Worm (Caenorhabditis elegans) whole organism, L1 larva: ENCODE measurements around the gene lem-4.

Experiments used
- blmp-1 ChIP-seq: fragments of 150-350 bp; optimal IDR thresholded peaks from 2 replicates; lab custom pipeline; 2014; ENCODE audit warnings: missing biosample characterization, missing genetic modification characterization
- ceh-90 ChIP-seq: sonication (generic microtip); optimal IDR thresholded peaks from 2 replicates; lab custom pipeline; 2016; ENCODE audit warnings: missing genetic modification characterization, missing compliant biosample characterization
- fos-1 ChIP-seq: fragments of 150-350 bp; optimal IDR thresholded peaks from 2 replicates; lab custom pipeline; 2014; ENCODE audit warnings: missing biosample characterization, missing genetic modification characterization
- lsy-2 ChIP-seq, 2 experiments: fragments of 150-350 bp; optimal IDR thresholded peaks; 2 replicates each; lab custom pipeline; 2014; ENCODE audit warnings: missing biosample characterization in 2 of 2, missing genetic modification characterization in 2 of 2
- nhr-237 ChIP-seq: fragments of 150-350 bp; optimal IDR thresholded peaks from 2 replicates; lab custom pipeline; 2014; ENCODE audit warnings: missing biosample characterization, missing genetic modification characterization
- nhr-28 ChIP-seq: fragments of 150-350 bp; optimal IDR thresholded peaks from 2 replicates; lab custom pipeline; 2014; ENCODE audit warnings: missing biosample characterization, missing genetic modification characterization
- nhr-77 ChIP-seq: fragments of 150-350 bp; optimal IDR thresholded peaks from 2 replicates; lab custom pipeline; 2014; ENCODE audit warnings: missing biosample characterization, missing genetic modification characterization
- unc-86 ChIP-seq: sonication (generic microtip); optimal IDR thresholded peaks from 2 replicates; lab custom pipeline; 2016; ENCODE audit warnings: missing genetic modification characterization, missing compliant biosample characterization

DNA sequence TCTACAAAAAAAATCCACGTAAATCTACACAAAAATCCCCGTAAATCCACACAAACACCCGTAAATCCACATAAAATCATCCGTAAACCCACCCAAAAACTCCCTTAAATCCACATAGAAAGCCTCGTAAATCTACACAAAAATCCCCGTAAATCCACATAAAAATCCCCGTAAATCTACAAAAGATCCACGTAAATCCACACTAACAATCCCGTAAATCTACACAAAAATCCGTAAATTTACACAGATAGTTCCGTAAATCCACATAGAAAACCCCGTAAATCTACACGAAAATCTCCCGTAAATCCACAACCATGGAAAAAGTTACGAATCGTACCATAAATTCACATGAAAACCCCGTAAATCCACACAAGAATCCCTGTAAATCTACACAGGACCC, 24.1 kb upstream of the lem-4 start:
- TF ChIP-seq nhr-77 (tag; lab: Kevin White, UChicago) (no peak), blmp-1 (tag; lab: Kevin White, UChicago) (no peak), nhr-237 (no peak), lsy-2 (tag; optimal IDR thresholded peaks at IDR 0.05; lab: Kevin White, UChicago) (no peak), unc-86 (no peak), fos-1 (tag; lab: Kevin White, UChicago) (no peak), nhr-28 (tag; lab: Kevin White, UChicago) (no peak), ceh-90 (tag; lab: Kevin White, UChicago) (no peak)
